Worm (Caenorhabditis elegans) whole organism, mixed stage, embryonic: ENCODE results near the gene srd-4.

ENCODE experiments used
- ces-1 ChIP-seq: fragments of 150-350 bp; optimal IDR thresholded peaks from 2 replicates; lab custom pipeline; 2014; ENCODE audit warnings: missing biosample characterization, missing genetic modification reagents, missing genetic modification characterization
- elt-3 ChIP-seq: fragments of 150-350 bp; optimal IDR thresholded peaks from 2 replicates; lab custom pipeline; 2014; ENCODE audit warnings: missing biosample characterization, missing genetic modification characterization
- unc-62 ChIP-seq: fragments of 150-350 bp; optimal IDR thresholded peaks from 2 replicates; lab custom pipeline; 2014; ENCODE audit warnings: missing biosample characterization, missing genetic modification reagents, missing genetic modification characterization

DNA sequence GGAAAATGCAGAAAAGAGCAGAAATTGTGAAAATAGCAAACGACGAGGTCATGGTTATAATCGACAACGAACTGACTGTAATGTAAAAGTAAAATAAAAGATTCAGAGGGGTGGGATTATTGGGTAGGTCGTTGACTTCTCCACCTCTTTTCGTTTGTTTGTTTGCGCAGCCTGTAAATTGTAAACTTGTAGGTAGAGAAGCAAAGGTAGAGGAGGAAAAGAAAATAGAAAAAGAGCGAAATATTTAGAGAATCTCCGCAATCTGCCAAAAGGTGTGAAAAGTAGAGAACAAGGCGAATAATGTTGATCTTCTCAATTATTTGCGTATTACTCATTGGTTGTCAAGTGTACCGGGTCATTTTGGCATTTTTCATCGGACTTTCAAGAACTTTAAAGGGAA lies 2.6 kb downstream of the srd-4 start, which contains the start of gene ZK863.8:
- TF ChIP-seq elt-3 (tag; lab: Kevin White, UChicago) (no peak), ces-1 (no peak), unc-62 (GFP tag; lab: Kevin White, UChicago) (no peak)
